Worm (Caenorhabditis elegans): Measurements from ENCODE around the gene nstp-7.

DNA sequence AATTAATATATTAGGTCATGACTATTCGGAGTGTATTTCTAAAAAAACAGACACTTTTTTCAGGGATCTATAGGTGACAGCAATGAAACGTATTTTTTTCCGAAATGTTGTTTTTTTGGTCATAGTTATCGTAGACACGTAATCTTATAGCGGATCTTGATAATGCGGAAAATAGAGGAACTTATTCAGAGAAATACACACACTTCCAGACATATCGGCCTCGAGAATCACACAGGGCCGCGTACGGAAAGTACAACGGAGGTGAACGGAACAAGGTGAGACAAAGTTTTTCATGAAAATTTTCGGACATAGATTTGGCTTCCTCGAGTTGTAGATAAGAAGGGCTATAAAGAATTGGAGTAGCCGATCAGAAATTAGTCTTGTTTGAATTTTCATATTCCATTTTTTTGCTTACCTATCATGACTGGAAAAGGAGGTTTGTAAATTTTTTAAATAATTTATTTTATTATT lies 42.6 kb upstream of the nstp-7 start, which contains the start of gene nhr-155:
- no peak for TF ChIP-seq fkh-4 (tag; optimal IDR thresholded peaks at IDR 0.05; ENCODE audit: borderline replicate concordance)
- TF ChIP-seq mdl-1 (tag; optimal IDR thresholded peaks at IDR 0.05): no peak
- no peak for TF ChIP-seq fos-1 (tag; optimal IDR thresholded peaks at IDR 0.05)
- no peak for TF ChIP-seq pqm-1 (tag; optimal IDR thresholded peaks at IDR 0.05)
- no peak for TF ChIP-seq tlp-1 (tag; optimal IDR thresholded peaks at IDR 0.05)
- no peak for TF ChIP-seq unc-62 (GFP tag; optimal IDR thresholded peaks at IDR 0.05)
- TF ChIP-seq F16B12.6 (tag; optimal IDR thresholded peaks at IDR 0.05): no peak
- TF ChIP-seq snpc-4 (tag; optimal IDR thresholded peaks at IDR 0.05): no peak
- TF ChIP-seq pax-3 (tag; optimal IDR thresholded peaks at IDR 0.05): no peak
- no peak for TF ChIP-seq mab-9 (GFP tag; IDR thresholded peaks at IDR 0.05)
- no peak for TF ChIP-seq blmp-1 (tag; optimal IDR thresholded peaks at IDR 0.05)
